Fruit fly (Drosophila melanogaster) whole organism, embryonic: Measurements from ENCODE around the gene ng4.
A peak's percentile ranks its signal among the peaks of the same experiment; 100 is the strongest.

Source experiments
- Aef1 ChIP-seq: fragments of 200-800 bp; sonication (Bioruptor generic); IDR thresholded peaks from 3 replicates; pipeline ENCODE4 v1.3.6; 2022; ENCODE audit warnings: missing biosample characterization, missing genetic modification characterization
- Atf3 ChIP-seq: fragments of 200-800 bp; sonication (Bioruptor generic); optimal IDR thresholded peaks from 3 replicates; lab custom pipeline; 2016; ENCODE audit warnings: missing biosample characterization, missing genetic modification characterization
- CG10959 ChIP-seq: fragments of 200-800 bp; sonication (Bioruptor generic); IDR thresholded peaks from 2 replicates; pipeline ENCODE4 v1.3.6; 2022; ENCODE audit warnings: missing biosample characterization, missing genetic modification characterization
- CG11504 ChIP-seq: fragments of 200-800 bp; sonication (Bioruptor generic); optimal IDR thresholded peaks from 3 replicates; lab custom pipeline; 2019; ENCODE audit warnings: missing biosample characterization, mild to moderate bottlenecking, missing genetic modification characterization, moderate library complexity
- CG11723 ChIP-seq: fragments of 200-800 bp; sonication (Bioruptor generic); optimal IDR thresholded peaks from 2 replicates; lab custom pipeline; 2017; ENCODE audit warnings: missing biosample characterization, mild to moderate bottlenecking, missing genetic modification characterization
- CG15601 ChIP-seq: fragments of 200-800 bp; sonication (Bioruptor generic); optimal IDR thresholded peaks from 3 replicates; lab custom pipeline; 2019; ENCODE audit warnings: missing biosample characterization, mild to moderate bottlenecking, missing genetic modification characterization, moderate library complexity
- CG15696 ChIP-seq: fragments of 200-800 bp; sonication (Bioruptor generic); optimal IDR thresholded peaks from 2 replicates; lab custom pipeline; 2019; ENCODE audit warnings: missing biosample characterization, mild to moderate bottlenecking, missing genetic modification characterization, moderate library complexity
- CG17612 ChIP-seq: fragments of 200-800 bp; sonication (Bioruptor generic); IDR thresholded peaks from 2 replicates; pipeline ENCODE4 v1.3.6; 2022; ENCODE audit warnings: missing biosample characterization, missing genetic modification characterization
- CG18476 ChIP-seq: fragments of 200-800 bp; sonication (Bioruptor generic); optimal IDR thresholded peaks from 2 replicates; lab custom pipeline; 2016; ENCODE audit warnings: missing biosample characterization, mild to moderate bottlenecking, missing genetic modification characterization
- CG33213 ChIP-seq: fragments of 200-800 bp; sonication (Bioruptor generic); optimal IDR thresholded peaks from 3 replicates; lab custom pipeline; 2016; ENCODE audit warnings: missing biosample characterization, missing genetic modification characterization
- CG4730 ChIP-seq: fragments of 200-800 bp; sonication (Bioruptor generic); IDR thresholded peaks from 2 replicates; pipeline ENCODE4 v1.3.6; 2022; ENCODE audit warnings: missing biosample characterization, missing genetic modification characterization
- CG7786 ChIP-seq: fragments of 200-800 bp; sonication (Bioruptor generic); optimal IDR thresholded peaks from 2 replicates; lab custom pipeline; 2016; ENCODE audit warnings: missing biosample characterization, missing genetic modification characterization
- CG7928 ChIP-seq: fragments of 200-800 bp; sonication (Bioruptor generic); optimal IDR thresholded peaks from 2 replicates; lab custom pipeline; 2017; ENCODE audit warnings: missing biosample characterization, mild to moderate bottlenecking, missing genetic modification characterization
- Dad ChIP-seq: fragments of 200-800 bp; sonication (Bioruptor generic); optimal IDR thresholded peaks from 3 replicates; lab custom pipeline; 2016; ENCODE audit warnings: missing biosample characterization, missing genetic modification characterization
- Dip3 ChIP-seq: fragments of 200-800 bp; sonication (Bioruptor generic); optimal IDR thresholded peaks from 3 replicates; lab custom pipeline; 2016; ENCODE audit warnings: missing biosample characterization, missing genetic modification characterization
- E2f2 ChIP-seq: fragments of 200-800 bp; sonication (Bioruptor generic); IDR thresholded peaks from 2 replicates; pipeline ENCODE4 v1.3.6; 2022; ENCODE audit warnings: missing biosample characterization, missing genetic modification characterization
- Eip74EF ChIP-seq, 2 experiments: fragments of 200-800 bp in 1 of 2; fragments of >200 bp in 1 of 2; sonication (Bioruptor generic) in 1 of 2; optimal IDR thresholded peaks; 2 replicates each; lab custom pipeline; 2017 to 2019; ENCODE audit warnings: missing biosample characterization in 2 of 2, missing genetic modification characterization in 2 of 2, mild to moderate bottlenecking in 1 of 2, moderate library complexity in 1 of 2
- Ets97D ChIP-seq: fragments of 200-800 bp; sonication (Bioruptor generic); optimal IDR thresholded peaks from 3 replicates; lab custom pipeline; 2016; ENCODE audit warnings: missing biosample characterization, missing genetic modification characterization
- HLH54F ChIP-seq: fragments of 200-800 bp; sonication (Bioruptor generic); optimal IDR thresholded peaks from 3 replicates; lab custom pipeline; 2016; ENCODE audit warnings: missing biosample characterization, missing genetic modification characterization
- HmgZ ChIP-seq: fragments of 200-800 bp; sonication (Bioruptor generic); optimal IDR thresholded peaks from 2 replicates; lab custom pipeline; 2018; ENCODE audit warnings: missing biosample characterization, mild to moderate bottlenecking, missing genetic modification characterization
- Nf-YA ChIP-seq: fragments of 200-800 bp; sonication (Bioruptor generic); IDR thresholded peaks from 2 replicates; pipeline ENCODE4 v1.3.6; 2022; ENCODE audit warnings: missing biosample characterization, missing genetic modification characterization
- Optix ChIP-seq: fragments of 200-800 bp; sonication (Bioruptor generic); IDR thresholded peaks from 3 replicates; pipeline ENCODE4 v1.3.6; 2022; ENCODE audit warnings: missing biosample characterization, missing genetic modification characterization
- Six4 ChIP-seq: fragments of 200-800 bp; sonication (Bioruptor generic); optimal IDR thresholded peaks from 2 replicates; lab custom pipeline; 2016; ENCODE audit warnings: missing biosample characterization, missing genetic modification characterization
- Sox102F ChIP-seq: fragments of 200-800 bp; sonication (Bioruptor generic); optimal IDR thresholded peaks from 2 replicates; lab custom pipeline; 2018; ENCODE audit warnings: missing biosample characterization, mild to moderate bottlenecking, missing genetic modification characterization, moderate library complexity
- TFAM ChIP-seq: fragments of 200-800 bp; sonication (Bioruptor generic); optimal IDR thresholded peaks from 2 replicates; lab custom pipeline; 2017; ENCODE audit warnings: missing biosample characterization, missing genetic modification characterization, inconsistent platforms
- Xrp1 ChIP-seq: fragments of 200-800 bp; sonication (Bioruptor generic); IDR thresholded peaks from 2 replicates; pipeline ENCODE4 v1.3.6; 2022; ENCODE audit warnings: missing biosample characterization, missing genetic modification characterization
- bcd ChIP-seq: fragments of 200-800 bp; sonication (Bioruptor generic); optimal IDR thresholded peaks from 2 replicates; lab custom pipeline; 2017; ENCODE audit warnings: missing biosample characterization, mild to moderate bottlenecking, missing genetic modification characterization
- da ChIP-seq: fragments of 200-800 bp; sonication (Bioruptor generic); optimal IDR thresholded peaks from 2 replicates; lab custom pipeline; 2016; ENCODE audit warnings: missing biosample characterization, missing genetic modification characterization
- dmrt99B ChIP-seq: fragments of 200-800 bp; sonication (Bioruptor generic); optimal IDR thresholded peaks from 2 replicates; lab custom pipeline; 2018; ENCODE audit warnings: missing biosample characterization, mild to moderate bottlenecking, missing genetic modification characterization, moderate library complexity
- dysf ChIP-seq: fragments of 200-800 bp; sonication (Bioruptor generic); IDR thresholded peaks from 3 replicates; pipeline ENCODE4 v1.3.6; 2022; ENCODE audit warnings: missing biosample characterization, missing genetic modification characterization
- en ChIP-seq: fragments of 200-800 bp; sonication (Bioruptor generic); optimal IDR thresholded peaks from 2 replicates; lab custom pipeline; 2016; ENCODE audit warnings: missing biosample characterization, missing genetic modification characterization
- fd96Cb ChIP-seq: fragments of 200-800 bp; sonication (Bioruptor generic); optimal IDR thresholded peaks from 2 replicates; lab custom pipeline; 2018; ENCODE audit warnings: missing biosample characterization, mild to moderate bottlenecking, missing genetic modification characterization, moderate library complexity
- gcm ChIP-seq: fragments of 200-800 bp; sonication (Bioruptor generic); optimal IDR thresholded peaks from 2 replicates; lab custom pipeline; 2019; ENCODE audit warnings: missing biosample characterization, mild to moderate bottlenecking, missing genetic modification characterization, moderate library complexity
- gro ChIP-seq: fragments of 200-800 bp; sonication (Bioruptor generic); optimal IDR thresholded peaks from 2 replicates; lab custom pipeline; 2016; ENCODE audit warnings: missing biosample characterization, missing genetic modification characterization
- ham ChIP-seq: fragments of 200-800 bp; sonication (Bioruptor generic); IDR thresholded peaks from 2 replicates; pipeline ENCODE4 v1.3.6; 2022; ENCODE audit warnings: missing biosample characterization, missing genetic modification characterization
- hb ChIP-seq: fragments of 200-800 bp; sonication (Bioruptor generic); IDR thresholded peaks from 3 replicates; pipeline ENCODE4 v1.3.6; 2022; ENCODE audit warnings: missing biosample characterization, missing genetic modification characterization; ENCODE audit not compliant: partially characterized antibody
- ind ChIP-seq: fragments of 200-800 bp; sonication (Bioruptor generic); optimal IDR thresholded peaks from 3 replicates; lab custom pipeline; 2016; ENCODE audit warnings: missing biosample characterization, missing genetic modification characterization
- jumu ChIP-seq: fragments of 200-800 bp; sonication (Bioruptor generic); optimal IDR thresholded peaks from 3 replicates; lab custom pipeline; 2016; ENCODE audit warnings: missing biosample characterization, missing genetic modification characterization
- org-1 ChIP-seq: fragments of 200-800 bp; sonication (Bioruptor generic); optimal IDR thresholded peaks from 2 replicates; lab custom pipeline; 2017; ENCODE audit warnings: missing biosample characterization, missing genetic modification characterization
- pb ChIP-seq: fragments of 200-800 bp; sonication (Bioruptor generic); optimal IDR thresholded peaks from 3 replicates; lab custom pipeline; 2016; ENCODE audit warnings: missing biosample characterization, missing genetic modification characterization
- pum ChIP-seq: fragments of 200-800 bp; sonication (Bioruptor generic); optimal IDR thresholded peaks from 2 replicates; lab custom pipeline; 2016; ENCODE audit warnings: missing biosample characterization, missing genetic modification characterization
- salm ChIP-seq: fragments of 200-800 bp; sonication (Bioruptor generic); optimal IDR thresholded peaks from 2 replicates; lab custom pipeline; 2018; ENCODE audit warnings: missing biosample characterization, mild to moderate bottlenecking, missing genetic modification characterization
- sna ChIP-seq: fragments of 200-800 bp; sonication (Bioruptor generic); IDR thresholded peaks from 2 replicates; pipeline ENCODE4 v1.3.6; 2022; ENCODE audit warnings: missing biosample characterization, missing genetic modification characterization; ENCODE audit not compliant: partially characterized antibody
- so ChIP-seq: fragments of 200-800 bp; sonication (Bioruptor generic); IDR thresholded peaks from 3 replicates; pipeline ENCODE4 v1.3.6; 2022; ENCODE audit warnings: missing biosample characterization, missing genetic modification characterization
- sob ChIP-seq: fragments of 200-800 bp; sonication (Bioruptor generic); IDR thresholded peaks from 2 replicates; pipeline ENCODE4 v1.3.6; 2022; ENCODE audit warnings: missing biosample characterization, missing genetic modification characterization
- sug ChIP-seq: fragments of 200-800 bp; optimal IDR thresholded peaks from 2 replicates; lab custom pipeline; 2019; ENCODE audit warnings: missing biosample characterization, mild to moderate bottlenecking, missing genetic modification characterization, moderate library complexity
- ttk ChIP-seq: fragments of 200-800 bp; sonication (Bioruptor generic); IDR thresholded peaks from 2 replicates; pipeline ENCODE4 v2.1.2; 2022; ENCODE audit warnings: missing biosample characterization, missing genetic modification characterization
- unc-4 ChIP-seq: fragments of 200-800 bp; sonication (Bioruptor generic); IDR thresholded peaks from 2 replicates; pipeline ENCODE4 v1.3.6; 2022; ENCODE audit warnings: missing biosample characterization, missing genetic modification characterization; ENCODE audit not compliant: partially characterized antibody
- yki ChIP-seq: fragments of >200 bp; optimal IDR thresholded peaks from 3 replicates; lab custom pipeline; 2018
- zfh1 ChIP-seq: fragments of 200-800 bp; sonication (Bioruptor generic); IDR thresholded peaks from 3 replicates; pipeline ENCODE4 v1.3.6; 2022; ENCODE audit warnings: missing biosample characterization, missing genetic modification characterization

The ng4 gene

DNA sequence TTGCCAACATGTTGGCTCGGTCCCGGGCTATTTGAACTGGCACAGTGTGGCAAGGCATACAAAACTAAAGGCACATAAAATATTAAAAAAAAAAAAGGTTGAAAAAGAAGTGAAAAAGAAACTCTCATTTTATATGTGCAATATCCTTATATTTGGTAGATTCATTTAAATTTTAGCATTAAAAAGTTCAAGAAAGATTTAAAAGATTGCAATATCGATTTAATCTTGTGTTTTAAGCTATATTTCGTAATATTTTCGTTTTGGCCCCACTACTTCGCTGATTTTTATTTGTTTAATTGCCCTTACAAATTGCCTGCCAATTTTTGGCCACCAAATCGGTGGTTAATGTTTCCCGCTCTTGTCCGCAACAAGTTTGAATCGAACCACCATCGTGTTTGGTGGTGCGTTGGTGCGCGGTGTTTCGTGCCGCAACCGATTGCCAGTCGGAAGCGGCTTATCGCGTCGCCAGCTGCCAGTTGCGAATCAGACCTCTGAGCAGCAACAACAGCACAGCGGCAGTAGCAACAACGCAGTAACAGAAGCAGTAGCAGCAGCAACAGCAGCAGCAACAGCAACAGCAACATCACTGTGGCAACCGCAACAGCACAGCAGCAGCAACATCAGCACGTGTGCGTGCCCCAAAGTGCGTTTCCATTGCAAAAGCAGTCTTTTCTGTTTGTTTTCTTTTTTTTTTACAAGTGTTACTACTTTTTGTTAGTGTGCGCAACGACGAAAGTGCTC lies 11.7 kb upstream of the ng4 start:
- TF ChIP-seq Dip3 (GFP tag; lab: Kevin White, UChicago): peak; percentile 94
- no peak for TF ChIP-seq hb (GFP tag; lab: Robert Waterston, UW)
- TF ChIP-seq Xrp1 (GFP tag; lab: Robert Waterston, UW): peak; percentile 90
- TF ChIP-seq CG15696 (tag; lab: Kevin White, UChicago): peak; percentile 66
- TF ChIP-seq ind: peak; percentile 96
- peak; percentile 97 for TF ChIP-seq dysf (GFP tag; lab: Robert Waterston, UW)
- peak; percentile 96 for TF ChIP-seq fd96Cb (tag; lab: Kevin White, UChicago)
- TF ChIP-seq ham: peak; percentile 87
- peak; percentile 87 for TF ChIP-seq sug (tag; lab: Kevin White, UChicago)
- TF ChIP-seq pb: peak; percentile 87
- peak; percentile 96 for TF ChIP-seq CG18476
- peak; percentile 97 for TF ChIP-seq org-1 (GFP tag; lab: Kevin White, UChicago)
- TF ChIP-seq da (GFP tag; lab: Kevin White, UChicago): peak; percentile 85
- TF ChIP-seq CG7786 (GFP tag; lab: Kevin White, UChicago): peak; percentile 95
- peak; percentile 93 for TF ChIP-seq so
- TF ChIP-seq jumu (GFP tag; lab: Kevin White, UChicago): peak; percentile 86
- peak in 1 of 2 experiments; percentile 75 for TF ChIP-seq Eip74EF (GFP tag; optimal IDR thresholded peaks at IDR 0.05; lab: Kevin White, UChicago)
- peak; percentile 92 for TF ChIP-seq sob (GFP tag; lab: Robert Waterston, UW)
- no peak for TF ChIP-seq sna
- no peak for TF ChIP-seq unc-4 (GFP tag; lab: Robert Waterston, UW)
- peak; percentile 90 for TF ChIP-seq Atf3 (GFP tag; lab: Kevin White, UChicago)
- peak; percentile 95 for TF ChIP-seq gro (GFP tag; lab: Kevin White, UChicago)
- no peak for TF ChIP-seq yki
- no peak for TF ChIP-seq TFAM
- TF ChIP-seq CG15601 (tag; lab: Kevin White, UChicago): peak; percentile 82
- peak; percentile 93 for TF ChIP-seq Aef1 (GFP tag; lab: Robert Waterston, UW)
- peak; percentile 91 for TF ChIP-seq gcm (GFP tag; lab: Kevin White, UChicago)
- peak; percentile 73 for TF ChIP-seq Ets97D (GFP tag; lab: Kevin White, UChicago)
- TF ChIP-seq HmgZ (tag; lab: Kevin White, UChicago): peak; percentile 92
- peak; percentile 77 for TF ChIP-seq CG33213 (GFP tag; lab: Kevin White, UChicago)
- TF ChIP-seq CG11504 (tag; lab: Kevin White, UChicago): peak; percentile 96
- TF ChIP-seq E2f2: peak; percentile 81
- TF ChIP-seq CG11723 (GFP tag; lab: Kevin White, UChicago): peak; percentile 94
- peak; percentile 84 for TF ChIP-seq CG17612 (GFP tag; lab: Robert Waterston, UW)
- TF ChIP-seq Optix (GFP tag; lab: Robert Waterston, UW): peak; percentile 47; the same call in 2 of the 3 replicates
- no peak; the same call in 1 of the 3 replicates for TF ChIP-seq zfh1 (GFP tag; lab: Robert Waterston, UW)
- TF ChIP-seq CG4730 (GFP tag; lab: Robert Waterston, UW): peak; percentile 90
- peak; percentile 97 for TF ChIP-seq Sox102F
- TF ChIP-seq en (GFP tag; lab: Kevin White, UChicago): peak; percentile 81
- TF ChIP-seq Dad (GFP tag; lab: Kevin White, UChicago): peak; percentile 86
- peak; percentile 84 for TF ChIP-seq pum (GFP tag; lab: Kevin White, UChicago)
- TF ChIP-seq salm (tag; lab: Kevin White, UChicago): peak; percentile 91
- TF ChIP-seq Nf-YA (GFP tag; lab: Robert Waterston, UW): peak; percentile 85
- peak; percentile 91 for TF ChIP-seq Six4 (GFP tag; lab: Kevin White, UChicago)
- TF ChIP-seq CG7928: peak; percentile 80
- peak; percentile 94 for TF ChIP-seq ttk (GFP tag; lab: Robert Waterston, UW)
- TF ChIP-seq HLH54F (GFP tag; lab: Kevin White, UChicago): peak; percentile 94
- peak; percentile 95 for TF ChIP-seq dmrt99B
- peak; percentile 97 for TF ChIP-seq bcd (GFP tag; lab: Kevin White, UChicago)
- peak; percentile 61 for TF ChIP-seq CG10959
